Worm (Caenorhabditis elegans) whole organism, L2 larva: ENCODE results near the gene R04A9.6.

Experiments used
- C34F6.9 ChIP-seq: fragments of 150-350 bp; optimal IDR thresholded peaks from 2 replicates; lab custom pipeline; 2014; ENCODE audit warnings: missing biosample characterization, missing genetic modification characterization
- F13H6.1 ChIP-seq: sonication (generic microtip); optimal IDR thresholded peaks from 2 replicates; lab custom pipeline; 2016; ENCODE audit warnings: missing genetic modification characterization, missing compliant biosample characterization
- R02D3.7 ChIP-seq: fragments of 150-350 bp; optimal IDR thresholded peaks from 2 replicates; lab custom pipeline; 2014; ENCODE audit warnings: missing biosample characterization, missing genetic modification characterization
- Y55F3AM.14 ChIP-seq: fragments of 200-800 bp; sonication (Bioruptor generic); optimal IDR thresholded peaks from 2 replicates; lab custom pipeline; 2018; ENCODE audit warnings: mild to moderate bottlenecking, missing genetic modification characterization, missing compliant biosample characterization
- ZK546.5 ChIP-seq: sonication (generic microtip); optimal IDR thresholded peaks from 2 replicates; lab custom pipeline; 2017; ENCODE audit warnings: missing biosample characterization, missing genetic modification characterization
- alr-1 ChIP-seq: fragments of 150-350 bp; optimal IDR thresholded peaks from 2 replicates; lab custom pipeline; 2014; ENCODE audit warnings: missing biosample characterization, missing genetic modification characterization
- ama-1 ChIP-seq: fragments of 150-350 bp; optimal IDR thresholded peaks from 2 replicates; lab custom pipeline; 2018; ENCODE audit warnings: inconsistent platforms
- blmp-1 ChIP-seq: sonication (generic microtip); optimal IDR thresholded peaks from 2 replicates; lab custom pipeline; 2017; ENCODE audit warnings: missing genetic modification characterization, mild to moderate bottlenecking, missing compliant biosample characterization, antibody characterized with exemption, moderate library complexity; ENCODE audit not compliant: insufficient read depth
- ceh-16 ChIP-seq: fragments of 150-350 bp; optimal IDR thresholded peaks from 2 replicates; lab custom pipeline; 2014; ENCODE audit warnings: missing biosample characterization, missing genetic modification characterization
- ceh-82 ChIP-seq: fragments of 150-350 bp; optimal IDR thresholded peaks from 2 replicates; lab custom pipeline; 2014; ENCODE audit warnings: missing biosample characterization, missing genetic modification characterization
- crh-2 ChIP-seq: sonication (generic microtip); optimal IDR thresholded peaks from 2 replicates; lab custom pipeline; 2017; ENCODE audit warnings: missing biosample characterization, missing genetic modification characterization
- dmd-4 ChIP-seq: sonication (generic microtip); optimal IDR thresholded peaks from 2 replicates; lab custom pipeline; 2017; ENCODE audit warnings: missing biosample characterization, missing genetic modification characterization
- egl-27 ChIP-seq: sonication (generic microtip); optimal IDR thresholded peaks from 3 replicates; lab custom pipeline; 2017; ENCODE audit warnings: missing biosample characterization, missing genetic modification reagents, missing genetic modification characterization
- elt-1 ChIP-seq: fragments of 150-350 bp; optimal IDR thresholded peaks from 2 replicates; lab custom pipeline; 2014; ENCODE audit warnings: missing biosample characterization, missing genetic modification characterization
- fos-1 ChIP-seq: fragments of 150-350 bp; optimal IDR thresholded peaks from 2 replicates; lab custom pipeline; 2014; ENCODE audit warnings: missing biosample characterization, missing genetic modification characterization
- gmeb-1 ChIP-seq: fragments of 150-350 bp; optimal IDR thresholded peaks from 2 replicates; lab custom pipeline; 2014; ENCODE audit warnings: missing biosample characterization, missing genetic modification characterization
- lin-11 ChIP-seq: fragments of 150-350 bp; sonication (generic microtip); optimal IDR thresholded peaks from 2 replicates; lab custom pipeline; 2014; ENCODE audit warnings: missing biosample characterization, missing genetic modification characterization, inconsistent platforms, mixed read lengths
- lin-13 ChIP-seq: fragments of 150-350 bp; optimal IDR thresholded peaks from 2 replicates; lab custom pipeline; 2014; ENCODE audit warnings: missing biosample characterization, missing genetic modification reagents, missing genetic modification characterization
- lin-39 ChIP-seq: fragments of 150-350 bp; optimal IDR thresholded peaks from 2 replicates; lab custom pipeline; 2014; ENCODE audit warnings: missing biosample characterization, missing genetic modification reagents, missing genetic modification characterization
- lsy-2 ChIP-seq, 2 experiments: fragments of 150-350 bp in 1 of 2; sonication (generic microtip) in 1 of 2; optimal IDR thresholded peaks; 2 replicates each; lab custom pipeline; 2014 to 2017; ENCODE audit warnings: missing biosample characterization in 2 of 2, missing genetic modification characterization in 2 of 2
- mab-5 ChIP-seq: fragments of 150-350 bp; optimal IDR thresholded peaks from 2 replicates; lab custom pipeline; 2014; ENCODE audit warnings: missing biosample characterization, missing genetic modification characterization
- mbf-1 ChIP-seq: sonication (generic microtip); optimal IDR thresholded peaks from 2 replicates; lab custom pipeline; 2017; ENCODE audit warnings: missing biosample characterization, missing genetic modification characterization
- mdl-1 ChIP-seq, 2 experiments: fragments of 150-350 bp in 1 of 2; sonication (generic microtip) in 1 of 2; optimal IDR thresholded peaks; 2 replicates each; lab custom pipeline; 2017; ENCODE audit warnings: missing biosample characterization in 2 of 2, missing genetic modification characterization in 2 of 2
- nhr-10 ChIP-seq: sonication (generic microtip); optimal IDR thresholded peaks from 2 replicates; lab custom pipeline; 2017; ENCODE audit warnings: missing biosample characterization, missing genetic modification characterization
- nhr-11 ChIP-seq: fragments of 150-350 bp; optimal IDR thresholded peaks from 2 replicates; lab custom pipeline; 2014; ENCODE audit warnings: missing biosample characterization, missing genetic modification characterization
- nhr-12 ChIP-seq: fragments of 150-350 bp; optimal IDR thresholded peaks from 2 replicates; lab custom pipeline; 2014; ENCODE audit warnings: missing biosample characterization, missing genetic modification characterization
- nhr-129 ChIP-seq: fragments of 150-350 bp; optimal IDR thresholded peaks from 2 replicates; lab custom pipeline; 2014; ENCODE audit warnings: missing biosample characterization, missing genetic modification characterization
- nhr-21 ChIP-seq: fragments of 150-350 bp; optimal IDR thresholded peaks from 2 replicates; lab custom pipeline; 2014; ENCODE audit warnings: missing biosample characterization, missing genetic modification characterization
- nhr-23 ChIP-seq: fragments of 150-350 bp; optimal IDR thresholded peaks from 2 replicates; lab custom pipeline; 2014; ENCODE audit warnings: missing biosample characterization, missing genetic modification reagents, missing genetic modification characterization
- nhr-237 ChIP-seq: fragments of 150-350 bp; optimal IDR thresholded peaks from 2 replicates; lab custom pipeline; 2014; ENCODE audit warnings: missing biosample characterization, missing genetic modification characterization
- nhr-25 ChIP-seq: fragments of 150-350 bp; sonication (generic microtip); optimal IDR thresholded peaks from 3 replicates; lab custom pipeline; 2014; ENCODE audit warnings: missing biosample characterization, missing genetic modification characterization
- nhr-6 ChIP-seq: fragments of 150-350 bp; optimal IDR thresholded peaks from 2 replicates; lab custom pipeline; 2014; ENCODE audit warnings: missing biosample characterization, missing genetic modification characterization
- nhr-77 ChIP-seq: fragments of 150-350 bp; optimal IDR thresholded peaks from 2 replicates; lab custom pipeline; 2014; ENCODE audit warnings: missing biosample characterization, missing genetic modification characterization
- peb-1 ChIP-seq: fragments of 150-350 bp; optimal IDR thresholded peaks from 2 replicates; lab custom pipeline; 2014; ENCODE audit warnings: missing biosample characterization, missing genetic modification characterization
- sem-4 ChIP-seq: fragments of 150-350 bp; optimal IDR thresholded peaks from 2 replicates; lab custom pipeline; 2014; ENCODE audit warnings: missing biosample characterization, missing genetic modification reagents, missing genetic modification characterization
- skn-1 ChIP-seq: sonication (generic microtip); optimal IDR thresholded peaks from 2 replicates; lab custom pipeline; 2017; ENCODE audit warnings: missing biosample characterization, missing genetic modification characterization
- sma-3 ChIP-seq: sonication (generic microtip); optimal IDR thresholded peaks from 2 replicates; lab custom pipeline; 2016; ENCODE audit warnings: missing genetic modification reagents, missing genetic modification characterization, missing compliant biosample characterization
- sma-9 ChIP-seq, 2 experiments: fragments of 150-350 bp in 1 of 2; sonication (generic microtip) in 1 of 2; optimal IDR thresholded peaks; 2 replicates each; lab custom pipeline; 2014 to 2016; ENCODE audit warnings: missing genetic modification characterization in 2 of 2, mild to moderate bottlenecking in 1 of 2, missing biosample characterization in 1 of 2, missing compliant biosample characterization in 1 of 2, missing genetic modification reagents in 1 of 2, moderate library complexity in 1 of 2
- unc-39 ChIP-seq: fragments of 150-350 bp; optimal IDR thresholded peaks from 2 replicates; lab custom pipeline; 2014; ENCODE audit warnings: missing biosample characterization, missing genetic modification characterization
- unc-55 ChIP-seq: fragments of 150-350 bp; sonication (generic microtip); optimal IDR thresholded peaks from 3 replicates; lab custom pipeline; 2014; ENCODE audit warnings: missing biosample characterization, missing genetic modification reagents, missing genetic modification characterization
- zag-1 ChIP-seq: fragments of 150-350 bp; optimal IDR thresholded peaks from 2 replicates; lab custom pipeline; 2014; ENCODE audit warnings: missing biosample characterization, missing genetic modification characterization
- ztf-1 ChIP-seq: fragments of 200-800 bp; sonication (Bioruptor generic); conservative IDR thresholded peaks from 2 replicates; pipeline ENCODE4 v1.3.6; 2022; ENCODE audit warnings: missing genetic modification characterization, missing compliant biosample characterization
- ztf-11 ChIP-seq: sonication (generic microtip); optimal IDR thresholded peaks from 2 replicates; lab custom pipeline; 2017; ENCODE audit warnings: missing biosample characterization, missing genetic modification characterization
- ztf-4 ChIP-seq: fragments of 150-350 bp; optimal IDR thresholded peaks from 2 replicates; lab custom pipeline; 2014; ENCODE audit warnings: missing biosample characterization, missing genetic modification characterization

R04A9.6 gene

ce11 chrX:397259-397658 is at the start of gene R04A9.6:
Gene R04A9.6 (plus strand): TSS chrX:397559.
- TF ChIP-seq nhr-21 (tag; lab: Kevin White, UChicago) (no peak), lsy-2 (tag; optimal IDR thresholded peaks at IDR 0.05; lab: Kevin White, UChicago) (no peak), lin-39 (no peak), ceh-82 (no peak), unc-39 (tag; lab: Kevin White, UChicago) (no peak), R02D3.7 (tag; lab: Kevin White, UChicago) (no peak), peb-1 (no peak)

- TF ChIP-seq nhr-12 (tag; lab: Kevin White, UChicago) (no peak), lin-11 (tag; lab: Kevin White, UChicago) (no peak), nhr-77 (tag; lab: Kevin White, UChicago) (no peak), crh-2 (tag; lab: Kevin White, UChicago) (peak; percentile 31), gmeb-1 (tag; lab: Kevin White, UChicago) (no peak), nhr-23 (tag; lab: Kevin White, UChicago) (no peak), dmd-4 (tag; lab: Kevin White, UChicago) (no peak), nhr-6 (no peak), ZK546.5 (tag; lab: Kevin White, UChicago) (no peak), unc-39 (tag; lab: Kevin White, UChicago) (no peak), unc-55 (peak; percentile 58), egl-27 (tag; lab: Kevin White, UChicago) (no peak), lsy-2 (tag; optimal IDR thresholded peaks at IDR 0.05; lab: Kevin White, UChicago) (peak in 1 of 2 experiments; percentile 40), mdl-1 (tag; optimal IDR thresholded peaks at IDR 0.05; lab: Kevin White, UChicago) (peak in 1 of 2 experiments; percentile 60), F13H6.1 (tag; lab: Kevin White, UChicago) (no peak), fos-1 (tag; lab: Kevin White, UChicago) (no peak), C34F6.9 (peak; percentile 63), nhr-129 (peak; percentile 46), nhr-25 (no peak), ama-1 (lab: Kevin White, UChicago) (no peak), nhr-11 (tag; lab: Kevin White, UChicago) (no peak), nhr-21 (tag; lab: Kevin White, UChicago) (no peak), lin-39 (no peak), mab-5 (tag; lab: Kevin White, UChicago) (peak; percentile 50), ceh-16 (tag; lab: Kevin White, UChicago) (no peak), nhr-237 (no peak)
- TF ChIP-seq, all 48 proteins: peak for 7
Measured at ce11 chrX:348141-348540, 49.2 kb upstream of the R04A9.6 start.

ce11 chrX:353134-353669 is 44.2 kb upstream of the R04A9.6 start, which contains the start of gene sor-3:
Gene sor-3 (plus strand): TSS chrX:353619.
- TF ChIP-seq nhr-25 (peak; percentile 67), zag-1 (tag; lab: Kevin White, UChicago) (peak; percentile 62), unc-55 (peak; percentile 96), F13H6.1 (tag; lab: Kevin White, UChicago) (peak; percentile 74), sma-3 (GFP tag; lab: Kevin White, UChicago) (peak; percentile 83), gmeb-1 (tag; lab: Kevin White, UChicago) (peak; percentile 77), sma-9 (GFP tag; optimal IDR thresholded peaks at IDR 0.05; lab: Kevin White, UChicago) (peak; percentile 64), sma-9 (tag; optimal IDR thresholded peaks at IDR 0.05; lab: Kevin White, UChicago) (no peak), nhr-237 (no peak), dmd-4 (tag; lab: Kevin White, UChicago) (no peak), C34F6.9 (peak; percentile 82), mbf-1 (tag; lab: Kevin White, UChicago) (no peak), alr-1 (peak; percentile 48), sem-4 (tag; lab: Kevin White, UChicago) (peak; percentile 66), blmp-1 (tag; lab: Kevin White, UChicago) (peak; percentile 10), ztf-4 (peak; percentile 79), ceh-16 (tag; lab: Kevin White, UChicago) (no peak), lin-11 (tag; lab: Kevin White, UChicago) (peak; percentile 50), mdl-1 (tag; optimal IDR thresholded peaks at IDR 0.05; lab: Kevin White, UChicago) (peak; percentile 7 to 48), nhr-12 (tag; lab: Kevin White, UChicago) (peak; percentile 36), fos-1 (tag; lab: Kevin White, UChicago) (peak; percentile 85), ztf-11 (no peak), ztf-1 (GFP tag; lab: Robert Waterston, UW) (no peak), nhr-11 (tag; lab: Kevin White, UChicago) (no peak), egl-27 (tag; lab: Kevin White, UChicago) (peak; percentile 83), ama-1 (lab: Kevin White, UChicago) (no peak), lin-13 (GFP tag; lab: Kevin White, UChicago) (peak; percentile 86), lsy-2 (tag; optimal IDR thresholded peaks at IDR 0.05; lab: Kevin White, UChicago) (peak; percentile 65 to 87), nhr-129 (peak; percentile 91), nhr-6 (peak; percentile 41), elt-1 (no peak), crh-2 (tag; lab: Kevin White, UChicago) (peak; percentile 89), mab-5 (tag; lab: Kevin White, UChicago) (peak; percentile 69), nhr-21 (tag; lab: Kevin White, UChicago) (peak; percentile 81), ceh-82 (no peak), skn-1 (tag; lab: Kevin White, UChicago) (peak; percentile 40), nhr-10 (tag; lab: Kevin White, UChicago) (no peak), Y55F3AM.14 (GFP tag; lab: Kevin White, UChicago) (peak; percentile 45)
